Fruit fly (Drosophila melanogaster): ENCODE data around the gene CG13066.

dm6 chr3L:16252255-16252654 lies 20.5 kb upstream of the CG13066 start, which contains the start of gene CG13055:
- no peak for TF ChIP-seq br (GFP tag; optimal IDR thresholded peaks at IDR 0.05)
- no peak for TF ChIP-seq HLH106 (tag; optimal IDR thresholded peaks at IDR 0.05)
- no peak for TF ChIP-seq psq (GFP tag; optimal IDR thresholded peaks at IDR 0.05)
- TF ChIP-seq CrebA (GFP tag; optimal IDR thresholded peaks at IDR 0.05; ENCODE audit: borderline replicate concordance) = no peak
- TF ChIP-seq Hnf4 (GFP tag; optimal IDR thresholded peaks at IDR 0.05) = no peak
- no peak for TF ChIP-seq rgr (GFP tag; optimal IDR thresholded peaks at IDR 0.05)
- no peak for TF ChIP-seq Abd-B (GFP tag; optimal IDR thresholded peaks at IDR 0.05)
- no peak for TF ChIP-seq tai (GFP tag; optimal IDR thresholded peaks at IDR 0.05)
- TF ChIP-seq Dfd (GFP tag; optimal IDR thresholded peaks at IDR 0.05) = no peak
- no peak for TF ChIP-seq Vsx2 (GFP tag; optimal IDR thresholded peaks at IDR 0.05; ENCODE audit: partially characterized antibody)
- no peak for TF ChIP-seq foxo (GFP tag; optimal IDR thresholded peaks at IDR 0.05)
- no peak for TF ChIP-seq fru (GFP tag; optimal IDR thresholded peaks at IDR 0.05)
